Worm (Caenorhabditis elegans) whole organism, L4/young adult: ENCODE data around the gene C50F7.9.

Experiments used
- W03F9.2 ChIP-seq: fragments of 150-350 bp; optimal IDR thresholded peaks from 2 replicates; lab custom pipeline; 2014; ENCODE audit warnings: missing biosample characterization, missing genetic modification characterization
- dao-5 ChIP-seq: sonication (generic microtip); optimal IDR thresholded peaks from 2 replicates; lab custom pipeline; 2016; ENCODE audit warnings: missing genotype, missing genetic modification characterization, moderate library complexity, missing compliant biosample characterization
- him-1 ChIP-seq: sonication (generic microtip); optimal IDR thresholded peaks from 2 replicates; lab custom pipeline; 2016; ENCODE audit warnings: missing genotype, missing genetic modification reagents, missing genetic modification characterization, missing compliant biosample characterization

DNA sequence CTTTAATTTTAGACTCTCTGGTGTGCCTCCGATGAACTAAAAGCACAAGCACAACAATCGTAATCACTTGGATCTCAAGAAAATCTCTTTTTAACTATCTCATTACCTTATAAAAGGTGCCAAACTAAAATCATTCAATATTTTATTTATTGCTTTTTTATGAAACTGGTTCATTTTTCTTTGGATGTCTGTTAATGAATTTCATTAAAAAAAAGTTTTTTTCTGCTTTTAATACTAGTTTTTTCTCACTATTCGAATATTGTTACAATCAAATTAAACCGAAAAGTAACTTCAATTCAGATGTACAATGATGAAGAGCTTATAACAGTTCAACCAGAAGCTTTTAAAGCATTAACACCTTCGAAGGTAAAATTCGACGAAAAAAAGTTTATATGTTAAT is 43.9 kb upstream of the C50F7.9 start, which contains the start of gene swd-2.1:
- TF ChIP-seq him-1 (no peak), W03F9.2 (tag; lab: Kevin White, UChicago) (no peak), dao-5 (tag; lab: Kevin White, UChicago) (no peak)
